Worm (Caenorhabditis elegans) whole organism, mixed stage, embryonic: ENCODE measurements around the gene F42A9.3.

Source experiments
- bed-3 ChIP-seq: fragments of 200-800 bp; sonication (Bioruptor generic); optimal IDR thresholded peaks from 3 replicates; lab custom pipeline; 2018; ENCODE audit warnings: mild to moderate bottlenecking, missing genetic modification characterization, moderate library complexity, missing compliant biosample characterization
- elt-1 ChIP-seq: sonication (generic microtip); optimal IDR thresholded peaks from 2 replicates; lab custom pipeline; 2017; ENCODE audit warnings: missing genetic modification characterization, mild to moderate bottlenecking, missing compliant biosample characterization, antibody characterized with exemption, moderate library complexity, borderline replicate concordance; ENCODE audit not compliant: insufficient read depth
- mls-2 ChIP-seq: sonication (generic microtip); optimal IDR thresholded peaks from 2 replicates; lab custom pipeline; 2016; ENCODE audit warnings: mild to moderate bottlenecking, missing genetic modification characterization, moderate library complexity, missing compliant biosample characterization
- nhr-12 ChIP-seq: fragments of 150-350 bp; optimal IDR thresholded peaks from 2 replicates; lab custom pipeline; 2014; ENCODE audit warnings: missing biosample characterization, missing genetic modification characterization
- nhr-2 ChIP-seq: fragments of 150-350 bp; optimal IDR thresholded peaks from 2 replicates; lab custom pipeline; 2014; ENCODE audit warnings: missing biosample characterization, missing genetic modification characterization
- pha-4 ChIP-seq: fragments of 150-350 bp; optimal IDR thresholded peaks from 2 replicates; lab custom pipeline; 2018; ENCODE audit warnings: missing biosample characterization, missing genetic modification reagents, missing genetic modification characterization
- sptf-1 ChIP-seq: sonication (generic microtip); optimal IDR thresholded peaks from 2 replicates; lab custom pipeline; 2017; ENCODE audit warnings: mild to moderate bottlenecking, missing genetic modification characterization, moderate library complexity, missing compliant biosample characterization
- unc-120 ChIP-seq: sonication (generic microtip); optimal IDR thresholded peaks from 2 replicates; lab custom pipeline; 2017; ENCODE audit warnings: missing genetic modification characterization, missing compliant biosample characterization; ENCODE audit not compliant: poor library complexity, severe bottlenecking
- unc-39 ChIP-seq: fragments of 150-350 bp; optimal IDR thresholded peaks from 2 replicates; lab custom pipeline; 2014; ENCODE audit warnings: missing biosample characterization, missing genetic modification characterization
- zip-8 ChIP-seq: fragments of 150-350 bp; optimal IDR thresholded peaks from 2 replicates; lab custom pipeline; 2014; ENCODE audit warnings: missing biosample characterization, missing genetic modification characterization

DNA sequence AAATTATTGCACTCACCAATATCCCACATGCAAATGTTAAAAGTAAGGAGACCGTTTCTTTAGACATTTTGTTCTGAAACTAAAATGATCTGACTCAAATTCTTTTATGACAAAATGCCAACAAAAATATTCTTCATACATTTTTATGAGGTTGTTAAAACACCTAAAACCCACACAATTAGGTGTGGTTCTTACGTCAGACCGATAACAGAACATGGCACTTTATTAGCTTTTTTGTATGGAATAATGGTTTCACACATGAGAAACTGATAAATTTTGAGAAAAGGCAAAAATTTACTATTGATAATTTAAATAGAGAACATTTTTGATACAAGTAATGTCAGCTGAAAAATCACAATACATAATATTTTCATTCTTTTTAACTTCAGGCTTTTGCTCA is 36.5 kb downstream of the F42A9.3 start, which contains the start of gene C49C8.5:
- TF ChIP-seq zip-8 (tag; lab: Kevin White, UChicago) = no peak
- no peak for TF ChIP-seq nhr-12 (tag; lab: Kevin White, UChicago)
- TF ChIP-seq elt-1 (tag; lab: Kevin White, UChicago) = no peak
- no peak for TF ChIP-seq pha-4 (tag; lab: Kevin White, UChicago)
- TF ChIP-seq unc-39 (tag; lab: Kevin White, UChicago) = no peak
- TF ChIP-seq bed-3 (GFP tag; lab: Kevin White, UChicago) = no peak
- TF ChIP-seq unc-120 (tag; lab: Kevin White, UChicago) = no peak
- TF ChIP-seq nhr-2 (tag; lab: Kevin White, UChicago) = no peak
- no peak for TF ChIP-seq mls-2
- no peak for TF ChIP-seq sptf-1
